Fruit fly (Drosophila melanogaster): ENCODE measurements around the gene dls.

- TF ChIP-seq usp (GFP tag; optimal IDR thresholded peaks at IDR 0.05) (no peak), EcR (GFP tag; optimal IDR thresholded peaks at IDR 0.05) (no peak), Dll (optimal IDR thresholded peaks at IDR 0.05) (peak; percentile 20), psq (optimal IDR thresholded peaks at IDR 0.05) (no peak)
Observed at dm6 chr3L:16173818-16174601, 27.1 kb upstream of the dls start.
